Fruit fly (Drosophila melanogaster) whole organism, embryonic: ENCODE measurements around the gene Ucp4A.

Experiments used
- ATbp ChIP-seq: fragments of 200-800 bp; sonication (Bioruptor generic); optimal IDR thresholded peaks from 2 replicates; lab custom pipeline; 2017; ENCODE audit warnings: missing biosample characterization, mild to moderate bottlenecking, missing genetic modification characterization, missing genetic modification reagents
- BtbVII ChIP-seq: fragments of 200-800 bp; sonication (Bioruptor generic); optimal IDR thresholded peaks from 3 replicates; lab custom pipeline; 2017; ENCODE audit warnings: missing biosample characterization, mild to moderate bottlenecking, missing genetic modification characterization
- CG10209 ChIP-seq: fragments of 200-800 bp; sonication (Bioruptor generic); optimal IDR thresholded peaks from 3 replicates; lab custom pipeline; 2017; ENCODE audit warnings: missing biosample characterization, mild to moderate bottlenecking, missing genetic modification characterization, missing genetic modification reagents
- CG11504 ChIP-seq: fragments of 200-800 bp; sonication (Bioruptor generic); optimal IDR thresholded peaks from 3 replicates; lab custom pipeline; 2019; ENCODE audit warnings: missing biosample characterization, mild to moderate bottlenecking, missing genetic modification characterization, moderate library complexity
- CG12104 ChIP-seq: fragments of 200-800 bp; sonication (Bioruptor generic); optimal IDR thresholded peaks from 3 replicates; lab custom pipeline; 2016; ENCODE audit warnings: missing biosample characterization, missing genetic modification characterization
- CG13287 ChIP-seq: fragments of 200-800 bp; sonication (Bioruptor generic); IDR thresholded peaks from 2 replicates; pipeline ENCODE4 v1.3.6; 2022; ENCODE audit warnings: missing biosample characterization, missing genetic modification characterization; ENCODE audit not compliant: partially characterized antibody
- CG14667 ChIP-seq: fragments of 200-800 bp; sonication (Bioruptor generic); IDR thresholded peaks from 2 replicates; pipeline ENCODE4 v1.3.6; 2022; ENCODE audit warnings: missing biosample characterization, missing genetic modification characterization
- CG14710 ChIP-seq: fragments of 200-800 bp; sonication (Bioruptor generic); optimal IDR thresholded peaks from 3 replicates; lab custom pipeline; 2019; ENCODE audit warnings: missing biosample characterization, mild to moderate bottlenecking, missing genetic modification characterization, moderate library complexity
- CG16815 ChIP-seq: fragments of 200-800 bp; sonication (Bioruptor generic); optimal IDR thresholded peaks from 3 replicates; lab custom pipeline; 2017; ENCODE audit warnings: missing biosample characterization, mild to moderate bottlenecking, missing genetic modification characterization
- CG17385 ChIP-seq: fragments of 200-800 bp; sonication (Bioruptor generic); optimal IDR thresholded peaks from 3 replicates; lab custom pipeline; 2018; ENCODE audit warnings: missing biosample characterization, mild to moderate bottlenecking, missing genetic modification characterization
- CG30431 ChIP-seq: fragments of 200-800 bp; sonication (Bioruptor generic); optimal IDR thresholded peaks from 2 replicates; lab custom pipeline; 2017; ENCODE audit warnings: missing biosample characterization, missing genetic modification characterization
- CG32532 ChIP-seq: fragments of 200-800 bp; sonication (Bioruptor generic); IDR thresholded peaks from 2 replicates; pipeline ENCODE4 v1.3.6; 2022; ENCODE audit warnings: missing biosample characterization, missing genetic modification characterization
- CG34422 ChIP-seq: fragments of 200-800 bp; sonication (Bioruptor generic); IDR thresholded peaks from 3 replicates; pipeline ENCODE4 v1.3.6; 2022; ENCODE audit warnings: missing biosample characterization, missing genetic modification characterization
- CG3847 ChIP-seq: fragments of 200-800 bp; sonication (Bioruptor generic); IDR thresholded peaks from 2 replicates; pipeline ENCODE4 v1.3.6; 2022; ENCODE audit warnings: missing biosample characterization, missing genetic modification characterization
- CG4854 ChIP-seq: fragments of 200-800 bp; sonication (Bioruptor generic); optimal IDR thresholded peaks from 2 replicates; lab custom pipeline; 2016; ENCODE audit warnings: missing biosample characterization, missing genetic modification characterization, inconsistent platforms
- CG8944 ChIP-seq: fragments of 200-800 bp; sonication (Bioruptor generic); optimal IDR thresholded peaks from 3 replicates; lab custom pipeline; 2016; ENCODE audit warnings: missing biosample characterization, missing genetic modification characterization
- CG9215 ChIP-seq: fragments of 200-800 bp; sonication (Bioruptor generic); IDR thresholded peaks from 2 replicates; pipeline ENCODE4 v1.3.6; 2022; ENCODE audit warnings: missing biosample characterization, missing genetic modification characterization
- CG9876 ChIP-seq: fragments of 200-800 bp; sonication (Bioruptor generic); optimal IDR thresholded peaks from 2 replicates; lab custom pipeline; 2016; ENCODE audit warnings: missing biosample characterization, missing genetic modification characterization
- CkIIα-i1 ChIP-seq: fragments of 200-800 bp; sonication (Bioruptor generic); IDR thresholded peaks from 2 replicates; pipeline ENCODE4 v1.3.6; 2022; ENCODE audit warnings: missing biosample characterization, missing genetic modification characterization
- D19B ChIP-seq: fragments of 200-800 bp; sonication (Bioruptor generic); optimal IDR thresholded peaks from 2 replicates; lab custom pipeline; 2017; ENCODE audit warnings: missing biosample characterization, mild to moderate bottlenecking, missing genetic modification characterization
- Dll ChIP-seq: fragments of 200-800 bp; sonication (Bioruptor generic); IDR thresholded peaks from 4 replicates; pipeline ENCODE4 v1.3.6; 2022; ENCODE audit warnings: missing biosample characterization, missing genetic modification characterization; ENCODE audit not compliant: partially characterized antibody
- Elba2 ChIP-seq: fragments of 200-800 bp; sonication (Bioruptor generic); optimal IDR thresholded peaks from 3 replicates; lab custom pipeline; 2016; ENCODE audit warnings: missing biosample characterization, missing genetic modification characterization
- HLHmδ ChIP-seq: fragments of 200-800 bp; sonication (Bioruptor generic); optimal IDR thresholded peaks from 2 replicates; lab custom pipeline; 2018; ENCODE audit warnings: missing biosample characterization, mild to moderate bottlenecking, missing genetic modification characterization, moderate library complexity
- Mad ChIP-seq: fragments of 200-800 bp; sonication (Bioruptor generic); optimal IDR thresholded peaks from 2 replicates; lab custom pipeline; 2016; ENCODE audit warnings: missing biosample characterization, missing genetic modification characterization
- Med ChIP-seq: fragments of 200-800 bp; sonication (Bioruptor generic); peaks from one replicate; lab custom pipeline; 2016; ENCODE audit warnings: missing biosample characterization, missing genetic modification characterization, mild to moderate bottlenecking, inconsistent platforms, moderate library complexity
- Spps ChIP-seq: fragments of 200-800 bp; sonication (Bioruptor generic); optimal IDR thresholded peaks from 2 replicates; lab custom pipeline; 2018; ENCODE audit warnings: missing biosample characterization, mild to moderate bottlenecking, missing genetic modification characterization
- ase ChIP-seq: fragments of 200-800 bp; sonication (Bioruptor generic); IDR thresholded peaks from 3 replicates; pipeline ENCODE4 v1.3.6; 2022; ENCODE audit warnings: missing biosample characterization, missing genetic modification characterization
- dysf ChIP-seq: fragments of 200-800 bp; sonication (Bioruptor generic); IDR thresholded peaks from 3 replicates; pipeline ENCODE4 v1.3.6; 2022; ENCODE audit warnings: missing biosample characterization, missing genetic modification characterization
- fd64A ChIP-seq: fragments of 200-800 bp; sonication (Bioruptor generic); optimal IDR thresholded peaks from 3 replicates; lab custom pipeline; 2018; ENCODE audit warnings: missing biosample characterization, mild to moderate bottlenecking, missing genetic modification characterization
- gcm ChIP-seq: fragments of 200-800 bp; sonication (Bioruptor generic); optimal IDR thresholded peaks from 2 replicates; lab custom pipeline; 2019; ENCODE audit warnings: missing biosample characterization, mild to moderate bottlenecking, missing genetic modification characterization, moderate library complexity
- gfzf ChIP-seq: fragments of 200-800 bp; sonication (Bioruptor generic); optimal IDR thresholded peaks from 2 replicates; lab custom pipeline; 2016; ENCODE audit warnings: missing biosample characterization, mild to moderate bottlenecking, missing genetic modification characterization, moderate library complexity
- gro ChIP-seq: fragments of 200-800 bp; sonication (Bioruptor generic); optimal IDR thresholded peaks from 2 replicates; lab custom pipeline; 2016; ENCODE audit warnings: missing biosample characterization, missing genetic modification characterization
- gt ChIP-seq: fragments of 200-800 bp; sonication (Bioruptor generic); IDR thresholded peaks from 2 replicates; pipeline ENCODE4 v1.3.6; 2022; ENCODE audit warnings: missing biosample characterization, missing genetic modification characterization
- hbn ChIP-seq: fragments of 200-800 bp; sonication (Bioruptor generic); IDR thresholded peaks from 2 replicates; pipeline ENCODE4 v1.3.6; 2022; ENCODE audit warnings: missing biosample characterization, missing genetic modification characterization; ENCODE audit not compliant: partially characterized antibody
- inv ChIP-seq: fragments of 200-800 bp; sonication (Bioruptor generic); IDR thresholded peaks from 2 replicates; pipeline ENCODE4 v1.3.6; 2022; ENCODE audit warnings: missing biosample characterization, missing genetic modification characterization; ENCODE audit not compliant: partially characterized antibody
- jing ChIP-seq: fragments of 200-800 bp; sonication (Bioruptor generic); optimal IDR thresholded peaks from 2 replicates; lab custom pipeline; 2018; ENCODE audit warnings: missing biosample characterization, mild to moderate bottlenecking, missing genetic modification characterization
- kay ChIP-seq: fragments of 200-800 bp; sonication (Bioruptor generic); optimal IDR thresholded peaks from 2 replicates; lab custom pipeline; 2016; ENCODE audit warnings: missing biosample characterization, missing genetic modification characterization
- mld ChIP-seq: fragments of 200-800 bp; sonication (Bioruptor generic); IDR thresholded peaks from 3 replicates; pipeline ENCODE4 v1.3.6; 2022; ENCODE audit warnings: missing biosample characterization, missing genetic modification characterization; ENCODE audit not compliant: partially characterized antibody
- nerfin-1 ChIP-seq: fragments of 200-800 bp; sonication (Bioruptor generic); optimal IDR thresholded peaks from 3 replicates; lab custom pipeline; 2019; ENCODE audit warnings: missing biosample characterization, mild to moderate bottlenecking, missing genetic modification characterization, moderate library complexity
- otp ChIP-seq: fragments of 200-800 bp; sonication (Bioruptor generic); IDR thresholded peaks from 3 replicates; pipeline ENCODE4, ENCODE4 v1.3.6; 2022; ENCODE audit warnings: missing biosample characterization, missing genetic modification characterization
- prd ChIP-seq, 3 experiments: fragments of >200 bp in 2 of 3; fragments of 200-800 bp in 1 of 3; sonication (Bioruptor generic) in 1 of 3; optimal IDR thresholded peaks in 2 of 3; IDR thresholded peaks in 1 of 3; 2 replicates in 2 of 3; 3 replicates in 1 of 3; pipeline versions ENCODE4 v1.3.6 to Lab custom; 2017 to 2022; ENCODE audit warnings: missing biosample characterization in 1 of 3, missing genetic modification characterization in 1 of 3
- salm ChIP-seq: fragments of 200-800 bp; sonication (Bioruptor generic); optimal IDR thresholded peaks from 2 replicates; lab custom pipeline; 2018; ENCODE audit warnings: missing biosample characterization, mild to moderate bottlenecking, missing genetic modification characterization
- schlank ChIP-seq: fragments of 200-800 bp; sonication (Bioruptor generic); optimal IDR thresholded peaks from 2 replicates; lab custom pipeline; 2018; ENCODE audit warnings: missing biosample characterization, mild to moderate bottlenecking, missing genetic modification characterization
- sd ChIP-seq: fragments of 200-800 bp; sonication (Bioruptor generic); optimal IDR thresholded peaks from 3 replicates; lab custom pipeline; 2018; ENCODE audit warnings: missing biosample characterization, mild to moderate bottlenecking, missing genetic modification characterization, moderate library complexity
- shn ChIP-seq: fragments of 200-800 bp; sonication (Bioruptor generic); optimal IDR thresholded peaks from 3 replicates; lab custom pipeline; 2016; ENCODE audit warnings: missing biosample characterization, missing genetic modification characterization
- sisA ChIP-seq: fragments of 200-800 bp; sonication (Bioruptor generic); IDR thresholded peaks from 2 replicates; pipeline ENCODE4 v1.3.6; 2022; ENCODE audit warnings: missing biosample characterization, missing genetic modification characterization
- slbo ChIP-seq: fragments of 200-800 bp; sonication (Bioruptor generic); IDR thresholded peaks from 2 replicates; pipeline ENCODE4 v1.3.6; 2022; ENCODE audit warnings: missing biosample characterization, missing genetic modification characterization
- stwl ChIP-seq: fragments of 200-800 bp; sonication (Bioruptor generic); optimal IDR thresholded peaks from 3 replicates; lab custom pipeline; 2018; ENCODE audit warnings: missing biosample characterization, mild to moderate bottlenecking, missing genetic modification characterization, moderate library complexity
- tap ChIP-seq: fragments of 200-800 bp; optimal IDR thresholded peaks from 3 replicates; lab custom pipeline; 2019; ENCODE audit warnings: missing biosample characterization, mild to moderate bottlenecking, missing genetic modification characterization, moderate library complexity

Gene Ucp4A

dm6 chrX:17880269-17880889 lies 35.6 kb downstream of the Ucp4A start (continued):
- TF ChIP-seq CG14667 (peak; percentile 93), nerfin-1 (tag; lab: Kevin White, UChicago) (peak; percentile 84), gt (GFP tag; lab: Robert Waterston, UW) (peak; percentile 79), tap (tag; lab: Kevin White, UChicago) (peak; percentile 90), inv (no peak), stwl (tag; lab: Kevin White, UChicago) (no peak), ase (GFP tag; lab: Robert Waterston, UW) (peak; percentile 95), fd64A (peak; percentile 90), Med (GFP tag; lab: Kevin White, UChicago) (peak; percentile 100), BtbVII (GFP tag; lab: Kevin White, UChicago) (peak; percentile 90), gcm (peak; percentile 90), sd (peak; percentile 99), CG32532 (peak; percentile 97), jing (GFP tag; lab: Kevin White, UChicago) (peak; percentile 94), kay (GFP tag; lab: Kevin White, UChicago) (peak; percentile 92), CG14710 (tag; lab: Kevin White, UChicago) (peak; percentile 66), CG30431 (peak; percentile 89), otp (GFP tag; lab: Robert Waterston, UW) (peak; percentile 95), CG12104 (GFP tag; lab: Kevin White, UChicago) (peak; percentile 79), Mad (peak; percentile 95), CG11504 (peak; percentile 94), CG13287 (GFP tag; lab: Robert Waterston, UW) (no peak; the same call in 1 of the 2 replicates), schlank (tag; lab: Kevin White, UChicago) (peak; percentile 96), CG16815 (GFP tag; lab: Kevin White, UChicago) (peak; percentile 92), gro (GFP tag; lab: Kevin White, UChicago) (peak; percentile 98), Spps (tag; lab: Kevin White, UChicago) (peak; percentile 40), slbo (GFP tag; lab: Robert Waterston, UW) (peak; percentile 98), Dll (no peak), CG17385 (GFP tag; lab: Kevin White, UChicago) (peak; percentile 93), sisA (GFP tag; lab: Robert Waterston, UW) (peak; percentile 94), CG3847 (GFP tag; lab: Robert Waterston, UW) (peak; percentile 95), prd (optimal IDR thresholded peaks at IDR 0.05; lab: Kevin White, UChicago) (no peak), prd (GFP tag; IDR thresholded peaks at IDR 0.05; lab: Robert Waterston, UW) (peak; percentile 97), gfzf (GFP tag; lab: Kevin White, UChicago) (no peak), CG9215 (GFP tag; lab: Robert Waterston, UW) (peak; percentile 94), CG34422 (GFP tag; lab: Robert Waterston, UW) (peak; percentile 96), CkIIα-i1 (GFP tag; lab: Robert Waterston, UW) (peak; percentile 46; the same call in 1 of the 2 replicates), ATbp (GFP tag; lab: Kevin White, UChicago) (peak; percentile 96), dysf (peak; percentile 97), salm (peak; percentile 94), mld (GFP tag; lab: Robert Waterston, UW) (no peak), D19B (GFP tag; lab: Kevin White, UChicago) (peak; percentile 79), Elba2 (GFP tag; lab: Kevin White, UChicago) (no peak), CG8944 (GFP tag; lab: Kevin White, UChicago) (peak; percentile 95), HLHmδ (GFP tag; lab: Kevin White, UChicago) (peak; percentile 11), hbn (GFP tag; lab: Robert Waterston, UW) (no peak), CG10209 (peak; percentile 93), CG4854 (peak; percentile 85), shn (GFP tag; lab: Kevin White, UChicago) (peak; percentile 89), CG9876 (GFP tag; lab: Kevin White, UChicago) (peak; percentile 86)
